Fruit fly (Drosophila melanogaster): ENCODE data around the gene AdipoR.

DNA sequence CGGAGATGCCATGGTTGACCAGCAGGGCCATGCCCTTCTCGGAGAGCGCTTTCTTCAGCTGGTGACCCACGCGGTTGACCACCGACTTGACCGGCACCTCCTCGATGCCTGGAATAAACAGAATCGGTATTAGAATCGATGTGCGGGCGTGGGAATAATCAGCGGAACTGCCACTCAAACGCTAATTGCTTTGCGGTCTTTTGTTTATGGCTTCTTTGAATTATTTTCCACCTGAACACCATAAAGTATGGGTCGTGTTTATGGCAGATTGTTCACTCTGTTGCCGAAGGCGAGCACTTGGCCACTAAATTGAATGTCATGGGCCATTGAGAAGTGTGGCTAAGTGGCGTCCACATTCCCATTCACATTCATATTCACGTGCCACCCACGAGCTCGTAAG is 25.6 kb downstream of the AdipoR start:
- TF ChIP-seq CTCF (optimal IDR thresholded peaks at IDR 0.05) = no peak
- TF ChIP-seq CG8478 (optimal IDR thresholded peaks at IDR 0.05) = no peak
